4 worm cellular contexts compared by ENCODE assay signal in genomic region chrX:535728-536127, ce11.
TF ChIP-seq lines count a peak whose summit lies in the region.

Gene F28C10.3 (minus strand): TSS chrX:535828.

TF ChIP-seq in whole organism, L2 larva, 48 proteins besides CTCF, POLR2A, EP300 and RAD21 (continued from another document):
- peak; percentile 55 to 88 for TF ChIP-seq lsy-2 (tag; optimal IDR thresholded peaks at IDR 0.05; lab: Kevin White, UChicago)
- TF ChIP-seq nhr-237 (tag; optimal IDR thresholded peaks at IDR 0.05; lab: Kevin White, UChicago), result peak; percentile 31
- peak; percentile 14 for TF ChIP-seq ztf-4 (tag; optimal IDR thresholded peaks at IDR 0.05; lab: Kevin White, UChicago)
- TF ChIP-seq unc-55 (GFP tag; optimal IDR thresholded peaks at IDR 0.05; lab: Kevin White, UChicago), result peak; percentile 77
- no peak for TF ChIP-seq mbf-1 (tag; optimal IDR thresholded peaks at IDR 0.05; lab: Kevin White, UChicago)
- no peak for TF ChIP-seq lin-39 (tag; optimal IDR thresholded peaks at IDR 0.05; lab: Kevin White, UChicago)
- no peak for TF ChIP-seq aly-2 (tag; optimal IDR thresholded peaks at IDR 0.05; lab: Kevin White, UChicago)
- peak; percentile 71 for TF ChIP-seq lin-13 (GFP tag; optimal IDR thresholded peaks at IDR 0.05; lab: Kevin White, UChicago)
- TF ChIP-seq nhr-12 (tag; optimal IDR thresholded peaks at IDR 0.05; lab: Kevin White, UChicago), result no peak
- TF ChIP-seq nhr-6 (tag; optimal IDR thresholded peaks at IDR 0.05; lab: Kevin White, UChicago), result peak; percentile 86
- TF ChIP-seq unc-62 (GFP tag; optimal IDR thresholded peaks at IDR 0.05; lab: Kevin White, UChicago), result peak; percentile 50
- no peak for TF ChIP-seq skn-1 (tag; optimal IDR thresholded peaks at IDR 0.05; lab: Kevin White, UChicago)
- TF ChIP-seq sma-9 (GFP tag; optimal IDR thresholded peaks at IDR 0.05; lab: Kevin White, UChicago), result peak; percentile 100
- peak; percentile 83 for TF ChIP-seq sma-9 (tag; optimal IDR thresholded peaks at IDR 0.05; lab: Kevin White, UChicago)
- peak; percentile 88 for TF ChIP-seq zag-1 (tag; optimal IDR thresholded peaks at IDR 0.05; lab: Kevin White, UChicago)
- no peak for TF ChIP-seq lin-11 (tag; optimal IDR thresholded peaks at IDR 0.05; lab: Kevin White, UChicago)
- no peak for TF ChIP-seq peb-1 (tag; optimal IDR thresholded peaks at IDR 0.05; lab: Kevin White, UChicago)
- peak; percentile 88 for TF ChIP-seq F13H6.1 (tag; optimal IDR thresholded peaks at IDR 0.05; lab: Kevin White, UChicago)
- peak; percentile 22 for TF ChIP-seq ceh-16 (tag; optimal IDR thresholded peaks at IDR 0.05; lab: Kevin White, UChicago)
- TF ChIP-seq dmd-4 (tag; optimal IDR thresholded peaks at IDR 0.05; lab: Kevin White, UChicago), result no peak
- TF ChIP-seq unc-39 (tag; optimal IDR thresholded peaks at IDR 0.05; lab: Kevin White, UChicago), result no peak
- peak; percentile 94 for TF ChIP-seq nhr-21 (tag; optimal IDR thresholded peaks at IDR 0.05; lab: Kevin White, UChicago)
- peak; percentile 3 for TF ChIP-seq snpc-4 (tag; optimal IDR thresholded peaks at IDR 0.05; lab: Kevin White, UChicago)
- peak; percentile 78 to 87 for TF ChIP-seq mdl-1 (tag; optimal IDR thresholded peaks at IDR 0.05; lab: Kevin White, UChicago)
- no peak for TF ChIP-seq R02D3.7 (tag; optimal IDR thresholded peaks at IDR 0.05; lab: Kevin White, UChicago)
TF ChIP-seq in whole organism, L2 larva: peak in this region for 25.

TF ChIP-seq in whole organism, L4 larva, 104 proteins besides CTCF, POLR2A, EP300 and RAD21 (continued from another document and continues in another):
- TF ChIP-seq dmd-9 (GFP tag; IDR thresholded peaks at IDR 0.05; lab: Robert Waterston, UW) (0 out of 2 replicates have a peak, but pooled peaks have one; percentile 17), nhr-11 (tag; optimal IDR thresholded peaks at IDR 0.05; lab: Kevin White, UChicago) (peak; percentile 80), mes-2 (tag; optimal IDR thresholded peaks at IDR 0.05; lab: Kevin White, UChicago; ENCODE audit: poor library complexity, severe bottlenecking) (peak; percentile 81), hlh-30 (tag; optimal IDR thresholded peaks at IDR 0.05; lab: Kevin White, UChicago; ENCODE audit: insufficient read depth) (peak; percentile 84), F44E2.7 (GFP tag; IDR thresholded peaks at IDR 0.05; lab: Robert Waterston, UW) (no peak), unc-39 (tag; optimal IDR thresholded peaks at IDR 0.05; lab: Kevin White, UChicago) (no peak), unc-130 (GFP tag; optimal IDR thresholded peaks at IDR 0.05; lab: Kevin White, UChicago) (no peak), egl-43 (GFP tag; IDR thresholded peaks at IDR 0.05; lab: Robert Waterston, UW) (no peak), lsy-2 (tag; optimal IDR thresholded peaks at IDR 0.05; lab: Kevin White, UChicago) (peak in 1 of 2 experiments; percentile 74), dpl-1 (GFP tag; optimal IDR thresholded peaks at IDR 0.05; lab: Kevin White, UChicago) (peak; percentile 37), spr-3 (GFP tag; optimal IDR thresholded peaks at IDR 0.05; lab: Kevin White, UChicago) (no peak), T20F7.1 (GFP tag; optimal IDR thresholded peaks at IDR 0.05; lab: Kevin White, UChicago) (no peak), lin-1 (GFP tag; IDR thresholded peaks at IDR 0.05; lab: Robert Waterston, UW) (0 out of 2 replicates have a peak, but pooled peaks have one; percentile 19), F37D6.2 (tag; optimal IDR thresholded peaks at IDR 0.05; lab: Kevin White, UChicago) (peak; percentile 45), nhr-111 (GFP tag; optimal IDR thresholded peaks at IDR 0.05; lab: Kevin White, UChicago) (no peak), nhr-6 (tag; optimal IDR thresholded peaks at IDR 0.05; lab: Kevin White, UChicago) (peak; percentile 63), daf-16 (GFP tag; optimal IDR thresholded peaks at IDR 0.05; lab: Kevin White, UChicago) (peak in 1 of 2 experiments; percentile 27), daf-16 (tag; optimal IDR thresholded peaks at IDR 0.05; lab: Kevin White, UChicago) (no peak), mxl-3 (GFP tag; optimal IDR thresholded peaks at IDR 0.05; lab: Kevin White, UChicago) (peak; percentile 78), snpc-1.2 (GFP tag; IDR thresholded peaks at IDR 0.05; lab: Robert Waterston, UW) (no peak), lin-39 (tag; optimal IDR thresholded peaks at IDR 0.05; lab: Kevin White, UChicago) (no peak), lin-15B (tag; optimal IDR thresholded peaks at IDR 0.05; lab: Kevin White, UChicago) (no peak), nhr-76 (tag; optimal IDR thresholded peaks at IDR 0.05; lab: Kevin White, UChicago) (no peak), zip-11 (GFP tag; IDR thresholded peaks at IDR 0.05; lab: Robert Waterston, UW) (no peak), ceh-20 (GFP tag; IDR thresholded peaks at IDR 0.05; lab: Robert Waterston, UW) (peak; percentile 71; the same call in 1 of the 2 replicates), sdz-12 (GFP tag; optimal IDR thresholded peaks at IDR 0.05; lab: Kevin White, UChicago) (no peak), hmg-1.1 (GFP tag; IDR thresholded peaks at IDR 0.05; lab: Robert Waterston, UW) (peak; percentile 89), duxl-1 (tag; optimal IDR thresholded peaks at IDR 0.05; lab: Kevin White, UChicago; ENCODE audit: poor library complexity) (peak; percentile 53), lim-7 (GFP tag; IDR thresholded peaks at IDR 0.05; lab: Robert Waterston, UW) (no peak), lin-13 (GFP tag; optimal IDR thresholded peaks at IDR 0.05; lab: Kevin White, UChicago) (peak; percentile 58), mdt-29 (GFP tag; IDR thresholded peaks at IDR 0.05; lab: Robert Waterston, UW) (no peak), ceh-44 (GFP tag; IDR thresholded peaks at IDR 0.05; lab: Robert Waterston, UW) (no peak), dve-1 (tag; optimal IDR thresholded peaks at IDR 0.05; lab: Kevin White, UChicago; ENCODE audit: insufficient read depth) (no peak), nhr-42 (GFP tag; IDR thresholded peaks at IDR 0.05; lab: Robert Waterston, UW) (no peak), egl-27 (tag; optimal IDR thresholded peaks at IDR 0.05; lab: Kevin White, UChicago) (no peak), zag-1 (tag; optimal IDR thresholded peaks at IDR 0.05; lab: Kevin White, UChicago) (peak; percentile 82)

TF ChIP-seq in whole organism, late embryonic, 69 proteins besides CTCF, POLR2A, EP300 and RAD21 (continued from another document):
- TF ChIP-seq npax-4 (tag; optimal IDR thresholded peaks at IDR 0.05; lab: Kevin White, UChicago) (no peak), ceh-34 (tag; optimal IDR thresholded peaks at IDR 0.05; lab: Kevin White, UChicago) (peak; percentile 48), unc-3 (GFP tag; conservative IDR thresholded peaks at IDR 0.05; lab: Robert Waterston, UW) (no peak), unc-3 (tag; optimal IDR thresholded peaks at IDR 0.05; lab: Kevin White, UChicago) (no peak), ceh-18 (tag; optimal IDR thresholded peaks at IDR 0.05; lab: Kevin White, UChicago) (peak; percentile 58), lim-6 (tag; optimal IDR thresholded peaks at IDR 0.05; lab: Kevin White, UChicago) (no peak), dmd-4 (tag; optimal IDR thresholded peaks at IDR 0.05; lab: Kevin White, UChicago; ENCODE audit: borderline replicate concordance) (peak; percentile 11), unc-55 (GFP tag; optimal IDR thresholded peaks at IDR 0.05; lab: Kevin White, UChicago) (peak; percentile 91), ref-2 (tag; optimal IDR thresholded peaks at IDR 0.05; lab: Kevin White, UChicago) (peak; percentile 66)

TF ChIP-seq in whole organism, mixed stage, embryonic, 35 proteins besides CTCF, POLR2A, EP300 and RAD21 (continued from another document):
- TF ChIP-seq unc-120 (tag; optimal IDR thresholded peaks at IDR 0.05; lab: Kevin White, UChicago; ENCODE audit: poor library complexity, severe bottlenecking), result peak; percentile 62
- peak; percentile 19 for TF ChIP-seq ham-2 (GFP tag; optimal IDR thresholded peaks at IDR 0.05; lab: Kevin White, UChicago)
- no peak for TF ChIP-seq tbx-8 (GFP tag; optimal IDR thresholded peaks at IDR 0.05; lab: Kevin White, UChicago)
- TF ChIP-seq sptf-1 (tag; optimal IDR thresholded peaks at IDR 0.05; lab: Kevin White, UChicago), result peak; percentile 18
- TF ChIP-seq mls-2 (tag; optimal IDR thresholded peaks at IDR 0.05; lab: Kevin White, UChicago), result peak; percentile 37
